Worm (Caenorhabditis elegans) whole organism, L2 larva: ENCODE results near the gene B0281.3.
A peak's percentile ranks its signal among the peaks of the same experiment; 100 is the strongest.

ENCODE experiments used
- C34F6.9 ChIP-seq: fragments of 150-350 bp; optimal IDR thresholded peaks from 2 replicates; lab custom pipeline; 2014; ENCODE audit warnings: missing biosample characterization, missing genetic modification characterization
- Y55F3AM.14 ChIP-seq: fragments of 200-800 bp; sonication (Bioruptor generic); optimal IDR thresholded peaks from 2 replicates; lab custom pipeline; 2018; ENCODE audit warnings: mild to moderate bottlenecking, missing genetic modification characterization, missing compliant biosample characterization
- ZK546.5 ChIP-seq: sonication (generic microtip); optimal IDR thresholded peaks from 2 replicates; lab custom pipeline; 2017; ENCODE audit warnings: missing biosample characterization, missing genetic modification characterization
- aly-2 ChIP-seq: fragments of 150-350 bp; optimal IDR thresholded peaks from 2 replicates; lab custom pipeline; 2014; ENCODE audit warnings: missing biosample characterization, missing genetic modification characterization
- ceh-16 ChIP-seq: fragments of 150-350 bp; optimal IDR thresholded peaks from 2 replicates; lab custom pipeline; 2014; ENCODE audit warnings: missing biosample characterization, missing genetic modification characterization
- ceh-82 ChIP-seq: fragments of 150-350 bp; optimal IDR thresholded peaks from 2 replicates; lab custom pipeline; 2014; ENCODE audit warnings: missing biosample characterization, missing genetic modification characterization
- dmd-4 ChIP-seq: sonication (generic microtip); optimal IDR thresholded peaks from 2 replicates; lab custom pipeline; 2017; ENCODE audit warnings: missing biosample characterization, missing genetic modification characterization
- egl-27 ChIP-seq: sonication (generic microtip); optimal IDR thresholded peaks from 3 replicates; lab custom pipeline; 2017; ENCODE audit warnings: missing biosample characterization, missing genetic modification reagents, missing genetic modification characterization
- elt-1 ChIP-seq: fragments of 150-350 bp; optimal IDR thresholded peaks from 2 replicates; lab custom pipeline; 2014; ENCODE audit warnings: missing biosample characterization, missing genetic modification characterization
- fos-1 ChIP-seq: fragments of 150-350 bp; optimal IDR thresholded peaks from 2 replicates; lab custom pipeline; 2014; ENCODE audit warnings: missing biosample characterization, missing genetic modification characterization
- lin-11 ChIP-seq: fragments of 150-350 bp; sonication (generic microtip); optimal IDR thresholded peaks from 2 replicates; lab custom pipeline; 2014; ENCODE audit warnings: missing biosample characterization, missing genetic modification characterization, inconsistent platforms, mixed read lengths
- lin-13 ChIP-seq: fragments of 150-350 bp; optimal IDR thresholded peaks from 2 replicates; lab custom pipeline; 2014; ENCODE audit warnings: missing biosample characterization, missing genetic modification reagents, missing genetic modification characterization
- lin-39 ChIP-seq: fragments of 150-350 bp; optimal IDR thresholded peaks from 2 replicates; lab custom pipeline; 2014; ENCODE audit warnings: missing biosample characterization, missing genetic modification reagents, missing genetic modification characterization
- lsy-2 ChIP-seq, 2 experiments: fragments of 150-350 bp in 1 of 2; sonication (generic microtip) in 1 of 2; optimal IDR thresholded peaks; 2 replicates each; lab custom pipeline; 2014 to 2017; ENCODE audit warnings: missing biosample characterization in 2 of 2, missing genetic modification characterization in 2 of 2
- mab-5 ChIP-seq: fragments of 150-350 bp; optimal IDR thresholded peaks from 2 replicates; lab custom pipeline; 2014; ENCODE audit warnings: missing biosample characterization, missing genetic modification characterization
- mbf-1 ChIP-seq: sonication (generic microtip); optimal IDR thresholded peaks from 2 replicates; lab custom pipeline; 2017; ENCODE audit warnings: missing biosample characterization, missing genetic modification characterization
- mdl-1 ChIP-seq, 2 experiments: fragments of 150-350 bp in 1 of 2; sonication (generic microtip) in 1 of 2; optimal IDR thresholded peaks; 2 replicates each; lab custom pipeline; 2017; ENCODE audit warnings: missing biosample characterization in 2 of 2, missing genetic modification characterization in 2 of 2
- nhr-11 ChIP-seq: fragments of 150-350 bp; optimal IDR thresholded peaks from 2 replicates; lab custom pipeline; 2014; ENCODE audit warnings: missing biosample characterization, missing genetic modification characterization
- nhr-12 ChIP-seq: fragments of 150-350 bp; optimal IDR thresholded peaks from 2 replicates; lab custom pipeline; 2014; ENCODE audit warnings: missing biosample characterization, missing genetic modification characterization
- nhr-129 ChIP-seq: fragments of 150-350 bp; optimal IDR thresholded peaks from 2 replicates; lab custom pipeline; 2014; ENCODE audit warnings: missing biosample characterization, missing genetic modification characterization
- nhr-21 ChIP-seq: fragments of 150-350 bp; optimal IDR thresholded peaks from 2 replicates; lab custom pipeline; 2014; ENCODE audit warnings: missing biosample characterization, missing genetic modification characterization
- nhr-237 ChIP-seq: fragments of 150-350 bp; optimal IDR thresholded peaks from 2 replicates; lab custom pipeline; 2014; ENCODE audit warnings: missing biosample characterization, missing genetic modification characterization
- nhr-25 ChIP-seq: fragments of 150-350 bp; sonication (generic microtip); optimal IDR thresholded peaks from 3 replicates; lab custom pipeline; 2014; ENCODE audit warnings: missing biosample characterization, missing genetic modification characterization
- peb-1 ChIP-seq: fragments of 150-350 bp; optimal IDR thresholded peaks from 2 replicates; lab custom pipeline; 2014; ENCODE audit warnings: missing biosample characterization, missing genetic modification characterization
- skn-1 ChIP-seq: sonication (generic microtip); optimal IDR thresholded peaks from 2 replicates; lab custom pipeline; 2017; ENCODE audit warnings: missing biosample characterization, missing genetic modification characterization
- snpc-4 ChIP-seq: fragments of 150-350 bp; optimal IDR thresholded peaks from 2 replicates; lab custom pipeline; 2014; ENCODE audit warnings: missing biosample characterization, missing genetic modification characterization
- unc-39 ChIP-seq: fragments of 150-350 bp; optimal IDR thresholded peaks from 2 replicates; lab custom pipeline; 2014; ENCODE audit warnings: missing biosample characterization, missing genetic modification characterization
- unc-55 ChIP-seq: fragments of 150-350 bp; sonication (generic microtip); optimal IDR thresholded peaks from 3 replicates; lab custom pipeline; 2014; ENCODE audit warnings: missing biosample characterization, missing genetic modification reagents, missing genetic modification characterization
- unc-62 ChIP-seq: fragments of 150-350 bp; optimal IDR thresholded peaks from 2 replicates; lab custom pipeline; 2014; ENCODE audit warnings: missing biosample characterization, missing genetic modification reagents, missing genetic modification characterization
- zag-1 ChIP-seq: fragments of 150-350 bp; optimal IDR thresholded peaks from 2 replicates; lab custom pipeline; 2014; ENCODE audit warnings: missing biosample characterization, missing genetic modification characterization
- ztf-11 ChIP-seq: sonication (generic microtip); optimal IDR thresholded peaks from 2 replicates; lab custom pipeline; 2017; ENCODE audit warnings: missing biosample characterization, missing genetic modification characterization
- ztf-4 ChIP-seq: fragments of 150-350 bp; optimal IDR thresholded peaks from 2 replicates; lab custom pipeline; 2014; ENCODE audit warnings: missing biosample characterization, missing genetic modification characterization

The B0281.3 gene

DNA sequence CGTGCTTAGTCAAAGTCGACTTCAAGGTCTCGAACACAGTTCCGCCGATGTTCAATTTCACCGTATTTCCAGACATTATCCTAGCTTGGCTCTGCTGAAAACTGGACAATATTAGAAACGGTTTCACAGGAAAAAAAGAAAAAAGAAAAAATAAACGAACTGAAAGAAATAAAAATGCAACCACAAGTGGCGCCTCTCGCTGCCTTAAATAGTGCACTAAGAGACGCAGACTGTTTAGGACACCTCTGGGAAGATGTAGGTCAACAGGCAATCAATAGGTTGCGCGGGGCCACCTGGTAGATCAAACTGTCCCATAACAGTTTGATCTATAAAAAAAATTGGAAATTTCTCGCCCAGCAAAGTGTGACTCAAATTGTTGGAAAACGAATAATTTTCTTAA is 8.1 kb upstream of the B0281.3 start, which contains the start of gene B0281.4:
Gene B0281.4, minus strand, starts transcription at position 101 of the 400 bp plus-strand sequence.
- TF ChIP-seq ztf-4 (tag; lab: Kevin White, UChicago) = no peak
- TF ChIP-seq nhr-21 = no peak
- TF ChIP-seq nhr-237 (tag; lab: Kevin White, UChicago) = no peak
- no peak for TF ChIP-seq fos-1 (tag; lab: Kevin White, UChicago)
- TF ChIP-seq nhr-11 (tag; lab: Kevin White, UChicago) = no peak
- TF ChIP-seq ceh-82 (tag; lab: Kevin White, UChicago) = no peak
- TF ChIP-seq nhr-12 (tag; lab: Kevin White, UChicago) = no peak
- TF ChIP-seq Y55F3AM.14 = no peak
- TF ChIP-seq nhr-25 = no peak
- TF ChIP-seq, all 48 proteins: peak for 0

DNA sequence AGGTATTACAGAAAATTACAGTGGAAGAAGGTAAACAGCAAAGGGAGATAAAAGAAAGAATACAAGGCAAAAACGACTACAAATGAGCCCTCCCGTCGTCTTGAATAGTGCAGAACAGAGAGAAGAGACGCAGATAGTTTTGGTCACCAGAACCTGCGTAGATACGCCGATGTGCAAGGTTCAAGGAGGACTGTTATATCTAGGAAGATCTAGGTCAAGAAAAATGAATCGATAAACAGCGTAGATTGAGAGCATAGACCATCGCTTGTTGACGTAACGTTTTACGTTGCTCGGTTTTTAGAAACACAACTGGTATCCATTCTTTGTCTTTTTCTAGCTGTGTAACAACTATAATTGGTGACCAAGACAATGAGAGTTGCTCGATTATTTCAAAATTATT is 6.0 kb upstream of the B0281.3 start, which contains the start of gene B0281.5:
Gene B0281.5, minus strand, starts transcription at position 101 of the 400 bp plus-strand sequence.
- TF ChIP-seq unc-39 (no peak), ceh-16 (tag; lab: Kevin White, UChicago) (no peak), skn-1 (tag; lab: Kevin White, UChicago) (no peak), lin-13 (GFP tag; lab: Kevin White, UChicago) (no peak), snpc-4 (no peak), peb-1 (tag; lab: Kevin White, UChicago) (no peak), lin-39 (no peak), unc-55 (GFP tag; lab: Kevin White, UChicago) (no peak)
- TF ChIP-seq, all 48 proteins: peak for 0

DNA sequence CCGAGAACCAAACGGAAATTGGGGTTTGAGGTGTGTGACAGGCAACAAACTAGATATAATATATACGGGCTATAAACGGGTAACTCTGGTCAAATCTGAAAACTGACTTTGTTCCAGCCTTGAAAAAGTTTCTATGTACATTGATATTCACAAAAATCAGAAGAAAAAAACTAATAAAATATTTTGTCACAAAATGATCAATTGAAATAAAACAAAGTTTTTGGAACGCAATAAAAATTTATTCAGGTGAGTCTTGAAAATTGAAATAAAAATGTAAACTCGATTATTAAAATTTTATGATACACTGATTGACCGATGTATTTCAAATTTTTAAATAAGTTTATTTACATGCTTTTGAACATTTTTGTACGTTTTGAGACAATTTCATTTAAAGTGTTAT is 4.5 kb upstream of the B0281.3 start, which contains the start of gene B0281.6:
Gene B0281.6, minus strand, starts transcription at position 101 of the 400 bp plus-strand sequence.
- TF ChIP-seq aly-2 (tag; lab: Kevin White, UChicago) (no peak), peb-1 (tag; lab: Kevin White, UChicago) (no peak)
- TF ChIP-seq, all 48 proteins: peak for 0

DNA sequence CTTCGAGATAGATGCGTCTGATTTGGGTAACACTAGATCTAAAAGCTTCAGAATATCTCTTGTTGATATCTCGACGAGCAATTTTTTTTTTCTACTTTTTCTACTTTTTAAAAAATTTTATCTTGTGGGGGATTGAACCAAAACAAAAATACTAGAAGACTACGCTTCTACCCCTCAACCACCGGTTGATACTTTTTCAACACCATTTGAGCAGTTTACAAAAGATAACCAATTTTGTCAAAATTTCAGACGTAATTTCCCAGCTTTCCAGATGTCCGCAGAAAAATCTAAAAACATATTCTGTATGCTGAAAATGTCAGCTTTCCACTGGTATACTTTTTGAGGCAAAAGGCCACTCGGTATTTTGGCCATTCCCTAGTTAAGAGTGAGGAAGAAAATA is 2.3 kb upstream of the B0281.3 start:
- TF ChIP-seq egl-27 (tag; lab: Kevin White, UChicago) = no peak
- TF ChIP-seq aly-2 (tag; lab: Kevin White, UChicago) = no peak
- TF ChIP-seq skn-1 (tag; lab: Kevin White, UChicago) = no peak
- no peak for TF ChIP-seq elt-1 (tag; lab: Kevin White, UChicago)
- no peak for TF ChIP-seq nhr-12 (tag; lab: Kevin White, UChicago)
- TF ChIP-seq zag-1 (tag; lab: Kevin White, UChicago) = no peak
- no peak for TF ChIP-seq lsy-2 (tag; optimal IDR thresholded peaks at IDR 0.05; lab: Kevin White, UChicago)
- TF ChIP-seq mbf-1 (tag; lab: Kevin White, UChicago) = no peak
- no peak for TF ChIP-seq lin-11 (tag; lab: Kevin White, UChicago)
- no peak for TF ChIP-seq ceh-16 (tag; lab: Kevin White, UChicago)
- no peak for TF ChIP-seq peb-1 (tag; lab: Kevin White, UChicago)
- TF ChIP-seq nhr-237 (tag; lab: Kevin White, UChicago) = no peak
- no peak for TF ChIP-seq nhr-25

DNA sequence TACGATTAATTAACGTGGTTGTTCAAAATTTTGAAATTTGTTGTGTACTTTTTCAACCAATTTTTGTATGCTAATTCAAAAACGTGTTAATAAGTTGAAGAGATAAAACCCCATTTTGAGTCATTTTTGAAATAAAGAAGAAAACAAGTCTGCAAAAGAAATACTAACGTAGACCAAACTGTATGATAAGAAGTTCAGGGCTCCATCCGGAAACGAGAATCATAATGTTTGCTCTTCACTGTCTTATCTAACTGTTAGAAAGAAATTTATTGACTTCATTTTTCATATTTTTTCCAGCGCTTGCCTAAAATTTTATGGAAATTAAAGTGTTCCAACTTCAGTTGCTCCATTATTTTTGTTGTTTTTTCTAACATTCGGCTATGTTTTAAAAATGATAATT is 1.3 kb upstream of the B0281.3 start:
- TF ChIP-seq mdl-1 (tag; optimal IDR thresholded peaks at IDR 0.05; lab: Kevin White, UChicago) = no peak
- peak; percentile 62 for TF ChIP-seq fos-1 (tag; lab: Kevin White, UChicago)

DNA sequence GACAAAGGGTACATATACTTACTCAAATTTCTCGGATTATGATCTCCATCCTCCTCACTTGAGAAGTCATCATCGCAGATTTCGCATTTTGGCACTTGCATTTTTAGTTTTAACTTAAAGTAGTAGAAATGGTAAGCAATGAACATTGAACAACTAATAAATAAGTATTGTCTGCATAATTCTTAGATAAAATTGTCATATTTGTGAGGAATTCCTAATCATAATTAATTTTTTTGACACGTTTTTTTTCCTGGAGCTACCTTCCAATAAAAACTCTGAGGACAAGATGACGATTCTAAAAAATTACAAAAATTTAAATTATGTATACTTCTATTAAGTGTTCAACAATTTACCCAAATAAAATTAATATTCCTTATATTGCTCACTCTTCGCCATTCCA is 5.9 kb downstream of the B0281.3 start, which contains the start of the genes trim-21 and B0281.1:
Gene trim-21, minus strand, starts transcription at position 101 of the 400 bp plus-strand sequence.
Gene B0281.1, plus strand, starts transcription at position 321 of the 400 bp plus-strand sequence.
- TF ChIP-seq mdl-1 (tag; optimal IDR thresholded peaks at IDR 0.05; lab: Kevin White, UChicago) (no peak), C34F6.9 (no peak), unc-62 (no peak), mab-5 (no peak), ztf-11 (tag; lab: Kevin White, UChicago) (no peak), lin-11 (tag; lab: Kevin White, UChicago) (no peak), ZK546.5 (tag; lab: Kevin White, UChicago) (no peak), dmd-4 (no peak), nhr-129 (tag; lab: Kevin White, UChicago) (no peak), unc-39 (no peak), nhr-25 (no peak), unc-55 (GFP tag; lab: Kevin White, UChicago) (no peak), egl-27 (tag; lab: Kevin White, UChicago) (no peak), lsy-2 (tag; optimal IDR thresholded peaks at IDR 0.05; lab: Kevin White, UChicago) (no peak)
